Worm (Caenorhabditis elegans) whole organism, early embryonic: Measurements from ENCODE around the gene mtcu-2.

Experiments
- B0310.2 ChIP-seq: sonication (generic microtip); optimal IDR thresholded peaks from 2 replicates; lab custom pipeline; 2016; ENCODE audit warnings: mild to moderate bottlenecking, missing genetic modification characterization, missing compliant biosample characterization
- F13C5.2 ChIP-seq: sonication (generic microtip); optimal IDR thresholded peaks from 2 replicates; lab custom pipeline; 2017; ENCODE audit warnings: mild to moderate bottlenecking, missing genetic modification characterization, inconsistent platforms, missing compliant biosample characterization
- aly-1 ChIP-seq: sonication (generic microtip); optimal IDR thresholded peaks from 2 replicates; lab custom pipeline; 2016; ENCODE audit warnings: missing genetic modification characterization, missing compliant biosample characterization
- ama-1 ChIP-seq: fragments of 150-350 bp; optimal IDR thresholded peaks from 2 replicates; lab custom pipeline; 2014
- ceh-13 ChIP-seq: fragments of 200-800 bp; sonication (Bioruptor generic); optimal IDR thresholded peaks from 2 replicates; lab custom pipeline; 2018; ENCODE audit warnings: mild to moderate bottlenecking, missing genetic modification characterization, missing compliant biosample characterization
- ceh-36 ChIP-seq: sonication (generic microtip); optimal IDR thresholded peaks from 2 replicates; lab custom pipeline; 2016; ENCODE audit warnings: missing genetic modification characterization, inconsistent platforms, missing compliant biosample characterization
- ets-7 ChIP-seq: sonication (generic microtip); optimal IDR thresholded peaks from 2 replicates; lab custom pipeline; 2016; ENCODE audit warnings: missing genotype, missing genetic modification characterization, missing compliant biosample characterization
- flt-1 ChIP-seq: fragments of 200-800 bp; sonication (Bioruptor generic); IDR thresholded peaks from 2 replicates; pipeline ENCODE4 v1.3.6; 2022; ENCODE audit warnings: missing genetic modification characterization, missing compliant biosample characterization
- hmbx-1 ChIP-seq: sonication (generic microtip); optimal IDR thresholded peaks from 2 replicates; lab custom pipeline; 2016; ENCODE audit warnings: mild to moderate bottlenecking, missing genetic modification characterization, missing compliant biosample characterization
- hmg-4 ChIP-seq: fragments of 200-800 bp; sonication (Bioruptor generic); optimal IDR thresholded peaks from 2 replicates; lab custom pipeline; 2018; ENCODE audit warnings: mild to moderate bottlenecking, missing genetic modification characterization, missing compliant biosample characterization
- hnd-1 ChIP-seq: sonication (generic microtip); optimal IDR thresholded peaks from 2 replicates; lab custom pipeline; 2016; ENCODE audit warnings: missing genetic modification characterization, missing compliant biosample characterization
- pes-1 ChIP-seq: fragments of 200-800 bp; sonication (Bioruptor generic); IDR thresholded peaks from 2 replicates; pipeline ENCODE4 v1.3.6; 2022; ENCODE audit warnings: missing genetic modification reagents, missing genetic modification characterization, missing compliant biosample characterization
- scrt-1 ChIP-seq: fragments of 200-800 bp; sonication (Bioruptor generic); IDR thresholded peaks from 2 replicates; pipeline ENCODE4 v1.3.6; 2022; ENCODE audit warnings: missing genetic modification characterization, missing compliant biosample characterization
- sea-1 ChIP-seq: fragments of 200-800 bp; sonication (Bioruptor generic); conservative IDR thresholded peaks from 2 replicates; pipeline ENCODE4 v1.3.6; 2022; ENCODE audit warnings: missing genetic modification characterization, missing compliant biosample characterization
- tbx-11 ChIP-seq: fragments of 200-800 bp; sonication (Bioruptor generic); IDR thresholded peaks from 2 replicates; pipeline ENCODE4 v1.3.6; 2022; ENCODE audit warnings: missing genetic modification characterization, missing compliant biosample characterization
- tbx-37 ChIP-seq: fragments of 200-800 bp; sonication (Bioruptor generic); conservative IDR thresholded peaks from 2 replicates; pipeline ENCODE4 v1.3.6; 2022; ENCODE audit warnings: missing genetic modification reagents, missing genetic modification characterization, missing compliant biosample characterization
- tra-4 ChIP-seq: sonication (generic microtip); optimal IDR thresholded peaks from 2 replicates; lab custom pipeline; 2017; ENCODE audit warnings: missing genetic modification characterization, missing compliant biosample characterization

The mtcu-2 gene

DNA sequence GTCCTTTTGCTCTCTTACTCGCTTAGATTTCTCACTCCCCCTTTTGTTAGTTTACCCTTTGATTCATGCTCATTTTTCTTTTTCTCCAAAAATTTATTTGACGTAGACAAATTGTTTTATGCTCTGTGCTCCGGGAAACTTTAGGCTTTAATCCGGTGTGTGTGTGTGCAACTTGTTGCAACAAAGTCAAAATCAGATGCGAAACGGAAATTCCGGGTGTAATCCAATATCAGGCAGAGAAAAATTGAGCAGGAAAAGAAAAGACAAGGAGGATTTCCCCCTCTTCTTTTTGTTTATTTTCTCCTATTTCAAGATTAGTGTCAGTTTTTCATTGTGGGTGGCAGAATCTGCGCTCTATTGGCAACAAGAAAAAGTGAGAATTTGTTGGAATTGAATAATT lies 40.5 kb downstream of the mtcu-2 start:
- TF ChIP-seq ceh-13 (GFP tag; lab: Kevin White, UChicago) (no peak), scrt-1 (GFP tag; lab: Robert Waterston, UW) (no peak), B0310.2 (tag; lab: Kevin White, UChicago) (no peak), ama-1 (lab: Kevin White, UChicago) (no peak), hmbx-1 (no peak), ceh-36 (tag; lab: Kevin White, UChicago) (no peak), tbx-37 (GFP tag; lab: Robert Waterston, UW) (no peak), flt-1 (GFP tag; lab: Robert Waterston, UW) (no peak), pes-1 (no peak), ets-7 (tag; lab: Kevin White, UChicago) (no peak)

DNA sequence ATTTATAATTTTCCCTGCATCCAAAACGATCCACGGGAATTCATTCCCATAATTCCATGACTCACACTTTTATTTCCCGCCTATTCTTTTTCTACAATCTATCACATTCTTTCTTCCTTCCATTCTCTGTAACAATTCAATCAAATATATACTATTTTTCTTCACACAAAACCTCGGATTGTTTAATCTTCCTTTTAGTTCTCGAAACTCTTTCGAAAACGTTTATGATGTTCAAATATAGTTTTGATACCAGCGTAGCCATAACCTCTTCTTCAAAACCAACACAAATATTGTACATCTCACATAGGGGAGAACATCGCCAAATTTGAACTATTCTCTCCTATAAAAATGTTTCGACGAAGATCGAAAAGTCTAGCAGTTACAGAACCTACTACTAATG lies 42.2 kb downstream of the mtcu-2 start, which contains the start of gene lec-3:
lec-3 (plus strand) TSS at position 301 of the 400 bp plus-strand sequence.
- TF ChIP-seq ceh-13 (GFP tag; lab: Kevin White, UChicago): no peak
- no peak for TF ChIP-seq hmbx-1
- no peak for TF ChIP-seq flt-1 (GFP tag; lab: Robert Waterston, UW)

DNA sequence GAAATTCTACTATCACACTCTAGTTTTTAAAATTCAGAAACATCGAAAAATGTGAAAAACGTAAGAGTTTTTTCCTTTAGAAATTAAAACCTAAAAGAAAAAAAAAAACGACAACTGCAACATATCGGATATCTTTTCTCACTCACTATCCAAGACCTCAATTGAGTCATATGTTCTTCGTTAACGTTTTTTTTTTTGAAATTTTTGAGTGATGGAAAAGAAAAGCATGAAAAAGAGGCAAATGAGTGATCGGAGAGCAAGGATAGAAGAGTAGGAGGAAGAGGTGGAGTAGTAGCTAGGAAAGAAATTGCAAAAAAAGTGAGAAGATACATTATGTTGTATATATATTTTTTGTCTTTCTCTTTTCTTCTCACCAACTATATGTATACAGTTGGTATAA lies 43.5 kb downstream of the mtcu-2 start:
- TF ChIP-seq tra-4 (tag; lab: Kevin White, UChicago): no peak
- TF ChIP-seq ama-1 (lab: Kevin White, UChicago): no peak
- TF ChIP-seq hmg-4 (GFP tag; lab: Kevin White, UChicago): no peak
- no peak for TF ChIP-seq B0310.2 (tag; lab: Kevin White, UChicago)
- no peak for TF ChIP-seq F13C5.2
- no peak for TF ChIP-seq tbx-37 (GFP tag; lab: Robert Waterston, UW)
- no peak for TF ChIP-seq pes-1
- TF ChIP-seq sea-1 (GFP tag; lab: Robert Waterston, UW): no peak

DNA sequence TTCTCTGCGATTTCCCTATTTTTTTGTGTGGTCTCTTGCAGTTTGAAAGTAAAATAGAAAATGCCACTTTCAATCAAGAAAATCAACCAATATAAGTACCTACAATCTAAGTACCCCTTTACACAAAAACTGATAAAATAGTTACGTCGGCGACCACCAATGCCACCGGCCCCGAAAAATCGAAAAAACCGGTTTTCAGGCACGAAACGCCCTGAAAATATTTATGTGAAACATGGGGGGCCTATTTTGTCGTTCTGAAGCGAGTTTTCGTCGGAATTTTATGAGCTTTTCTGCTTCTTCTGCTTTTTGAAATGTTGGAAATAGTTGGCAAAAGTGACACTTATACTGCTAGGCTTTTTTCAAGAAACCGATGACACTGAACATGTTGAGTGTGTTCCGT lies 44.4 kb downstream of the mtcu-2 start:
- TF ChIP-seq tbx-37 (GFP tag; lab: Robert Waterston, UW): no peak

DNA sequence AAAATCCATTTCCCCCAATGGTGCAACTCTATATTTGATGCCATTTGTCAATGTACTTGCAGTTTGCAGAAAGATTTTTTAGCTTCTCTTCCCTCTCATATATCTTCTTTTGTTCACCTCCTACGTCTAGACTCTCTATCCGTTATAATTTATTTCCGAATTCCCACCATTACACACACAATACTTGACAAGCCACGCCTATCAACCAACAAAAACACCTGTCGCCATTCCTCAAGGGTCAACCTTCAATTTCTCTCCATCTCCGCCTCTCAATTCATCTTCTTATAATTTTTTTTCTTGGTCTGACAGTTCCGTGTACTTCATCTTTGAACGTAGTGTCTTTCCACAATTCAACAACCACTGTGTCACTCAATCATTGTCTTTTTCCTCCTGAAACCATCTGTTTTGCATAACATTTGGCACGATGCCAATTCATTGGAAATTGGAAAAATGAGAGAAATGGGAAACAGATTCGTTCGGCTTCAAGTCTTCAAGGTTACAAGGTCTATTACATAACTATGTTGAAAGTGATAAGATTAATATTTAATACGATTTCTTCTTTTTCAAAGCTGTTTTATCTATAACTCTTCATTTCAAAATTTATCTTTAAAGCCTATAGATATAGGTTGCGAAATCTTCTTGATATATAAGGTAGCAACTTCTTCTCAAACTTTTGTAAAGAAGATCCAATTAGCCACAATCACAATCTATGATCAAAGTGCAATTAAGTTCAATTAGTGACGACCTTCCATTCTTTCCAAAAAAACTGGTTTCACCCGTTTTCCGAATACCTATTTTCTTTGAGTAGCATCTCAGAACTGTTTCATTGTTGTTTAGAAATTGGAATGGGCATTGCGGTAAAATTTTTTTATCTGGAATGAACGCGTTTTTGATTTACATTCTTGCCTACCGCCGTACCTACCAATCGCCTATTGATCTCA lies 46.1 kb downstream of the mtcu-2 start:
- TF ChIP-seq ceh-36 (tag; lab: Kevin White, UChicago): no peak
- no peak for TF ChIP-seq ets-7 (tag; lab: Kevin White, UChicago)
- TF ChIP-seq ama-1 (lab: Kevin White, UChicago): no peak
- no peak for TF ChIP-seq sea-1 (GFP tag; lab: Robert Waterston, UW)
- TF ChIP-seq hmbx-1: no peak
- no peak for TF ChIP-seq aly-1 (tag; lab: Kevin White, UChicago)

DNA sequence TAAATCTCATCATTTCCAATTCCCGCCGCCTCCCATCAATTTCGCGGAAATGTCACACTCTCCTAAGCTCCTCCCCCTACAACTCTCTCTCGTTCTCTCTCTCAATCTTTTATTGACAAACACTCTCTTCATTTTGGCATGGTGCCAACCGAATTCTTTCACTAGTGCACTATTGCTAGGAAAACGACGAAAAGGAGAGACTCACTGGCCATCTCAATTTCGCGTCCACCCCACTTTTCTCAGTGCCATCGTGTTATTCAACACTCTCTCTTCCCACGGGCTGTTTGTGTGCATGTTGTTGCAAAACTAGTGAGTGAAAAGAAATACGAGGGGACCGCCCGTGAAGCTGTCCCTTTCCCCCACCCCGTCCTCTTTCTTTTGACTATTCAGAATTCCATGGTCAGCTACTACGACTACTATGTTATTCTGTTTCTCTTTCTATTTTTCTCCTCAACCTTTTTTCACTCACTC lies 48.1 kb downstream of the mtcu-2 start:
- peak; percentile 47 for TF ChIP-seq hmg-4 (GFP tag; lab: Kevin White, UChicago)
- no peak for TF ChIP-seq B0310.2 (tag; lab: Kevin White, UChicago)
- no peak for TF ChIP-seq hnd-1 (tag; lab: Kevin White, UChicago)
- peak; percentile 49 for TF ChIP-seq F13C5.2
- no peak for TF ChIP-seq ceh-36 (tag; lab: Kevin White, UChicago)
- TF ChIP-seq hmbx-1: no peak
- no peak for TF ChIP-seq pes-1
- TF ChIP-seq sea-1 (GFP tag; lab: Robert Waterston, UW): no peak
- TF ChIP-seq tbx-37 (GFP tag; lab: Robert Waterston, UW): no peak
- TF ChIP-seq flt-1 (GFP tag; lab: Robert Waterston, UW): no peak
- no peak for TF ChIP-seq ceh-13 (GFP tag; lab: Kevin White, UChicago)
- TF ChIP-seq tbx-11 (GFP tag; lab: Robert Waterston, UW): no peak
- no peak for TF ChIP-seq aly-1 (tag; lab: Kevin White, UChicago)
- no peak for TF ChIP-seq ama-1 (lab: Kevin White, UChicago)
- TF ChIP-seq ets-7 (tag; lab: Kevin White, UChicago): no peak

DNA sequence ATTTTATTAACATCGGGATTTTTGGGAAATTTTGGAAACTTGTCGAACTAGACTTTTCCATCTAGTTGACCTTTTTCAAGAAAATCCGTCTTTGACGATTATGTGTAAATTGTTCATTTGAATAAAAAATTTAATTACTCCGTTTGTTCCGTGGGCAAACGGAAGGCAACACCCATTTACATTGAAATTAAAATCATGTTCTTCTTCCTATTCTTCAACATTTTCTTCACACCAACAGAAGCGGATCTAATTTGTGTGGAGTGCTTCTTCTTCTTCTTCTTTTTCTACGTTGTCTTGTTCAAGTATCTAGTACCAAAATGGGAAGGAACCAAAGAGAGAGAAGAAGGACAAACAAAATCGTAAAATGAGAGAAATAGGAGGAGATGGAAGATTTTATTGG lies 50.6 kb downstream of the mtcu-2 start:
- no peak for TF ChIP-seq hnd-1 (tag; lab: Kevin White, UChicago)
- TF ChIP-seq tbx-37 (GFP tag; lab: Robert Waterston, UW): no peak
- no peak for TF ChIP-seq aly-1 (tag; lab: Kevin White, UChicago)
- TF ChIP-seq ceh-36 (tag; lab: Kevin White, UChicago): no peak
- TF ChIP-seq hmg-4 (GFP tag; lab: Kevin White, UChicago): no peak
- TF ChIP-seq B0310.2 (tag; lab: Kevin White, UChicago): no peak
- TF ChIP-seq sea-1 (GFP tag; lab: Robert Waterston, UW): no peak
- no peak for TF ChIP-seq scrt-1 (GFP tag; lab: Robert Waterston, UW)
- TF ChIP-seq hmbx-1: no peak
- TF ChIP-seq ama-1 (lab: Kevin White, UChicago): no peak

DNA sequence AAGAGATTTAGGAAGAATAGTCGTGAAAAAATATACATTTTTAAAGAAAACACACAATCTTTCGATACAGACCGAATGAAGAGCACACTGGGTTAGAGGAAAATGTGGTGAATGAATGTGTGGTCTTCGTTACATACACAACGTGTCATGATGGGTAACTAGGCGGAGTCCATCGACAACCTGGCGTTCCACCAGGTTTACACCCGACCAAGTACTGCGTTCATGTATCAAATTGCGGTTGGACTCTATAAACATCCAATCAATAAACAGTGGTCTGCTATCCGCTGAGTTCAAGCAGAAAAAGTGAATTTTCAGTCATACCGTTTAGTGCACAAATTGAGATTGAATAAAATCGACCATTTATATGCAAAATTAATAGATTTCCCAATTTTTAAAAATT lies 51.3 kb downstream of the mtcu-2 start, which contains the start of gene sdz-38:
sdz-38 (minus strand) TSS at position 101 of the 400 bp plus-strand sequence.
- TF ChIP-seq ama-1 (lab: Kevin White, UChicago) (no peak), F13C5.2 (no peak), ets-7 (tag; lab: Kevin White, UChicago) (no peak), tra-4 (tag; lab: Kevin White, UChicago) (no peak), hmg-4 (GFP tag; lab: Kevin White, UChicago) (no peak)
